Worm (Caenorhabditis elegans) whole organism, L3 larva: ENCODE measurements around the gene lec-12.

Experiments used
- R02D3.7 ChIP-seq: fragments of 150-350 bp; optimal IDR thresholded peaks from 2 replicates; lab custom pipeline; 2014; ENCODE audit warnings: missing biosample characterization, missing genetic modification characterization
- ZK546.5 ChIP-seq: sonication (generic microtip); optimal IDR thresholded peaks from 2 replicates; lab custom pipeline; 2017; ENCODE audit warnings: missing biosample characterization, missing genetic modification characterization
- ceh-16 ChIP-seq: sonication (generic microtip); optimal IDR thresholded peaks from 2 replicates; lab custom pipeline; 2017; ENCODE audit warnings: missing biosample characterization, missing genetic modification characterization
- ceh-28 ChIP-seq: fragments of 150-350 bp; optimal IDR thresholded peaks from 2 replicates; lab custom pipeline; 2014; ENCODE audit warnings: missing biosample characterization, missing genetic modification reagents, missing genetic modification characterization
- ceh-9 ChIP-seq: sonication (generic microtip); optimal IDR thresholded peaks from 2 replicates; lab custom pipeline; 2018; ENCODE audit warnings: missing biosample characterization, missing genetic modification characterization
- daf-12 ChIP-seq: fragments of 150-350 bp; optimal IDR thresholded peaks from 2 replicates; lab custom pipeline; 2014; ENCODE audit warnings: missing biosample characterization, missing genetic modification reagents, missing genetic modification characterization
- egl-5 ChIP-seq: fragments of 150-350 bp; optimal IDR thresholded peaks from 2 replicates; lab custom pipeline; 2017; ENCODE audit warnings: missing biosample characterization, missing genetic modification reagents, missing genetic modification characterization, inconsistent platforms
- elt-1 ChIP-seq: fragments of 150-350 bp; optimal IDR thresholded peaks from 2 replicates; lab custom pipeline; 2014; ENCODE audit warnings: missing biosample characterization, missing genetic modification characterization
- elt-2 ChIP-seq: sonication (generic microtip); optimal IDR thresholded peaks from 2 replicates; lab custom pipeline; 2016; ENCODE audit warnings: missing genetic modification reagents, mild to moderate bottlenecking, missing genetic modification characterization, missing compliant biosample characterization
- elt-3 ChIP-seq, 3 experiments: fragments of 150-350 bp in 1 of 3; sonication (generic microtip) in 2 of 3; optimal IDR thresholded peaks; 2 replicates in 2 of 3; 4 replicates in 1 of 3; lab custom pipeline; 2014 to 2017; ENCODE audit warnings: missing biosample characterization in 3 of 3, missing genetic modification characterization in 3 of 3
- eor-1 ChIP-seq, 2 experiments: fragments of 150-350 bp; optimal IDR thresholded peaks; 2 replicates each; lab custom pipeline; 2014 to 2018; ENCODE audit warnings: missing biosample characterization in 2 of 2, missing genetic modification characterization in 2 of 2
- fkh-10 ChIP-seq: sonication (generic microtip); optimal IDR thresholded peaks from 2 replicates; lab custom pipeline; 2017; ENCODE audit warnings: missing biosample characterization, missing genetic modification reagents, missing genetic modification characterization
- fkh-2 ChIP-seq: fragments of 150-350 bp; optimal IDR thresholded peaks from 2 replicates; lab custom pipeline; 2014; ENCODE audit warnings: missing biosample characterization, missing genetic modification reagents, missing genetic modification characterization
- fos-1 ChIP-seq: fragments of 150-350 bp; optimal IDR thresholded peaks from 2 replicates; lab custom pipeline; 2014; ENCODE audit warnings: missing biosample characterization, missing genetic modification characterization
- hmg-11 ChIP-seq: sonication (generic microtip); optimal IDR thresholded peaks from 2 replicates; lab custom pipeline; 2016; ENCODE audit warnings: missing genetic modification characterization, missing compliant biosample characterization
- lin-15B ChIP-seq: fragments of 150-350 bp; optimal IDR thresholded peaks from 2 replicates; lab custom pipeline; 2014; ENCODE audit warnings: missing biosample characterization, missing genetic modification characterization
- lin-39 ChIP-seq: fragments of 150-350 bp; optimal IDR thresholded peaks from 2 replicates; lab custom pipeline; 2018; ENCODE audit warnings: missing biosample characterization, missing genetic modification reagents, missing genetic modification characterization
- lsy-12 ChIP-seq: sonication (generic microtip); optimal IDR thresholded peaks from 2 replicates; lab custom pipeline; 2016; ENCODE audit warnings: mild to moderate bottlenecking, missing genetic modification characterization, missing compliant biosample characterization
- mdl-1 ChIP-seq: fragments of 150-350 bp; optimal IDR thresholded peaks from 2 replicates; lab custom pipeline; 2014; ENCODE audit warnings: missing biosample characterization, missing genetic modification characterization
- mml-1 ChIP-seq: fragments of 150-350 bp; sonication (generic microtip); optimal IDR thresholded peaks from 3 replicates; lab custom pipeline; 2014; ENCODE audit warnings: missing biosample characterization, missing genetic modification characterization
- nfya-1 ChIP-seq: sonication (generic microtip); optimal IDR thresholded peaks from 2 replicates; lab custom pipeline; 2017; ENCODE audit warnings: missing genetic modification characterization, mild to moderate bottlenecking, missing compliant biosample characterization, antibody characterized with exemption, moderate library complexity; ENCODE audit not compliant: insufficient read depth
- nhr-11 ChIP-seq: fragments of 150-350 bp; optimal IDR thresholded peaks from 2 replicates; lab custom pipeline; 2014; ENCODE audit warnings: missing biosample characterization, missing genetic modification characterization
- nhr-12 ChIP-seq: fragments of 150-350 bp; optimal IDR thresholded peaks from 2 replicates; lab custom pipeline; 2014; ENCODE audit warnings: missing biosample characterization, missing genetic modification characterization
- nhr-23 ChIP-seq: fragments of 150-350 bp; optimal IDR thresholded peaks from 2 replicates; lab custom pipeline; 2014; ENCODE audit warnings: missing biosample characterization, missing genetic modification reagents, missing genetic modification characterization
- nhr-237 ChIP-seq: fragments of 150-350 bp; optimal IDR thresholded peaks from 2 replicates; lab custom pipeline; 2014; ENCODE audit warnings: missing biosample characterization, missing genetic modification characterization
- nhr-28 ChIP-seq: fragments of 150-350 bp; optimal IDR thresholded peaks from 2 replicates; lab custom pipeline; 2014; ENCODE audit warnings: missing biosample characterization, missing genetic modification characterization
- nhr-43 ChIP-seq: sonication (generic microtip); optimal IDR thresholded peaks from 2 replicates; lab custom pipeline; 2016; ENCODE audit warnings: mild to moderate bottlenecking, missing genetic modification characterization, missing compliant biosample characterization; ENCODE audit not compliant: poor library complexity, severe bottlenecking
- nhr-67 ChIP-seq: fragments of 150-350 bp; optimal IDR thresholded peaks from 2 replicates; lab custom pipeline; 2014; ENCODE audit warnings: missing biosample characterization, missing genetic modification characterization
- nhr-77 ChIP-seq: fragments of 150-350 bp; optimal IDR thresholded peaks from 2 replicates; lab custom pipeline; 2014; ENCODE audit warnings: missing biosample characterization, missing genetic modification characterization
- pha-4 ChIP-seq: fragments of 150-350 bp; optimal IDR thresholded peaks from 2 replicates; lab custom pipeline; 2014; ENCODE audit warnings: missing biosample characterization, missing genetic modification reagents, missing genetic modification characterization
- skn-1 ChIP-seq: fragments of 150-350 bp; optimal IDR thresholded peaks from 2 replicates; lab custom pipeline; 2014; ENCODE audit warnings: missing biosample characterization, missing genetic modification characterization
- snpc-4 ChIP-seq: fragments of 150-350 bp; optimal IDR thresholded peaks from 2 replicates; lab custom pipeline; 2014; ENCODE audit warnings: missing biosample characterization, missing genetic modification characterization
- tbx-2 ChIP-seq: sonication (generic microtip); optimal IDR thresholded peaks from 2 replicates; lab custom pipeline; 2016; ENCODE audit warnings: mild to moderate bottlenecking, missing genetic modification characterization, missing compliant biosample characterization
- unc-39 ChIP-seq: sonication (generic microtip); optimal IDR thresholded peaks from 4 replicates; lab custom pipeline; 2017; ENCODE audit warnings: missing biosample characterization, missing genetic modification characterization
- unc-62 ChIP-seq: fragments of 150-350 bp; sonication (generic microtip); optimal IDR thresholded peaks from 4 replicates; lab custom pipeline; 2014; ENCODE audit warnings: missing biosample characterization, missing genetic modification reagents, missing genetic modification characterization
- ztf-4 ChIP-seq: fragments of 150-350 bp; optimal IDR thresholded peaks from 2 replicates; lab custom pipeline; 2014; ENCODE audit warnings: missing biosample characterization, missing genetic modification characterization

Gene lec-12

DNA sequence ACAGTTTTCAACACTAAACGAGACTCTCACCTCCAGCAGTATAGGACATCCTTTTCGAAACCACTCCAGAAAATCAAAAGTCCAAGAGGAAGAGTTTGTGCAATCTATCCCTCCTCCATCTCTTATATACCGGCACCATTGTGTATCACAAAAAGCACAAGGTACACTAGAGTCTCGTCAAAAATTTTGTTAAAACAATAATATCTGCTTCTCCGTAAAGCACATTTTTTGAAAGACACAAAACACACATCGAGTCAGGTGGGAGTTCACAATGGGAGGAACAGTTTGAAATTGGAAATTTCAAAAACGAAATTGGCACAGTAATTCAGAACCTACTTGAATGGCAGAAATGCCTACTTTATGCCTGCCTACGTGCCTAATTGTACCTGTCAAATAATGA, 38.3 kb downstream of the lec-12 start, which contains the start of gene R02C2.7:
R02C2.7 (minus strand) TSS at position 101 of the 400 bp plus-strand sequence.
- TF ChIP-seq nhr-12 (tag; lab: Kevin White, UChicago) (no peak), lin-15B (tag; lab: Kevin White, UChicago) (no peak), elt-3 (tag; optimal IDR thresholded peaks at IDR 0.05; lab: Kevin White, UChicago) (no peak), ztf-4 (tag; lab: Kevin White, UChicago) (no peak), unc-39 (tag; lab: Kevin White, UChicago) (no peak), unc-62 (GFP tag; lab: Kevin White, UChicago) (no peak), lin-39 (tag; lab: Kevin White, UChicago) (no peak), egl-5 (no peak), mdl-1 (tag; lab: Kevin White, UChicago) (no peak), eor-1 (tag; optimal IDR thresholded peaks at IDR 0.05; lab: Kevin White, UChicago) (no peak), R02D3.7 (tag; lab: Kevin White, UChicago) (no peak), snpc-4 (tag; lab: Kevin White, UChicago) (no peak), ceh-16 (tag; lab: Kevin White, UChicago) (no peak), nhr-77 (tag; lab: Kevin White, UChicago) (no peak)

- no peak for TF ChIP-seq ceh-28 (tag; lab: Kevin White, UChicago)
- no peak for TF ChIP-seq fos-1 (tag; lab: Kevin White, UChicago)
- no peak for TF ChIP-seq skn-1 (tag; lab: Kevin White, UChicago)
- no peak for TF ChIP-seq snpc-4 (tag; lab: Kevin White, UChicago)
- TF ChIP-seq mdl-1 (tag; lab: Kevin White, UChicago), result no peak
- no peak for TF ChIP-seq mml-1 (tag; lab: Kevin White, UChicago)
- TF ChIP-seq nhr-237, result no peak
- TF ChIP-seq elt-3 (tag; optimal IDR thresholded peaks at IDR 0.05; lab: Kevin White, UChicago), result no peak
- TF ChIP-seq fkh-10 (GFP tag; lab: Kevin White, UChicago), result no peak
- no peak for TF ChIP-seq elt-2
- TF ChIP-seq lin-15B (tag; lab: Kevin White, UChicago), result no peak
- no peak for TF ChIP-seq nhr-28 (tag; lab: Kevin White, UChicago)
- no peak for TF ChIP-seq ZK546.5
These were observed 41.9 kb downstream of the lec-12 start, which contains the start of gene kin-34 for ce11 chrV:246097-246496. TSS of gene kin-34 (minus strand) at chrV:246197.

- TF ChIP-seq lsy-12 (tag; lab: Kevin White, UChicago) (no peak), eor-1 (tag; optimal IDR thresholded peaks at IDR 0.05; lab: Kevin White, UChicago) (no peak), lin-15B (tag; lab: Kevin White, UChicago) (no peak), unc-62 (GFP tag; lab: Kevin White, UChicago) (no peak), nfya-1 (tag; lab: Kevin White, UChicago) (peak; percentile 81), lin-39 (tag; lab: Kevin White, UChicago) (no peak), ceh-9 (tag; lab: Kevin White, UChicago) (no peak)
- TF ChIP-seq, all 47 proteins: peak for 1
These were observed 43.4 kb downstream of the lec-12 start for ce11 chrV:247576-247975.

DNA sequence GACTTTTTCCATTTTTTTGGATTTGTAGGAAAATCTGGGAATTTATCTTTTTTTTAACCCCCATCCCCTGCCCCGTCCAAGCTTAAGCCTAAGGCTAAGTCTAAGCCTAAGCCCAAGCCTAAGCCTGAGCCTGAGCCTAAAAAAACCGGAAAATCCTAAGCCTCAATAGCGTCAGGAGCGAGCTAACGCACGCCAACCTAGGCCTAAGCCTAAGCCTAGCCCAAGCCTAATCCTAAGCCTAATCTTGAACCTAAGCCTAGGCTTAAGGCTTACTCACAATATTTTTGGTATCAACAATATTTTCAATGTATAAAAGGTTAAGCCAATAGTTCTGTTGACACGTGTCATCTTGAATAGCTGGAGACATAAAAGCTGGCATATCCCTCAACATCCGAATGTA, 44.5 kb downstream of the lec-12 start:
- TF ChIP-seq ceh-16 (tag; lab: Kevin White, UChicago) (no peak), mml-1 (tag; lab: Kevin White, UChicago) (no peak), nhr-23 (tag; lab: Kevin White, UChicago) (no peak), elt-1 (tag; lab: Kevin White, UChicago) (no peak)
- TF ChIP-seq, all 47 proteins: peak for 0

DNA sequence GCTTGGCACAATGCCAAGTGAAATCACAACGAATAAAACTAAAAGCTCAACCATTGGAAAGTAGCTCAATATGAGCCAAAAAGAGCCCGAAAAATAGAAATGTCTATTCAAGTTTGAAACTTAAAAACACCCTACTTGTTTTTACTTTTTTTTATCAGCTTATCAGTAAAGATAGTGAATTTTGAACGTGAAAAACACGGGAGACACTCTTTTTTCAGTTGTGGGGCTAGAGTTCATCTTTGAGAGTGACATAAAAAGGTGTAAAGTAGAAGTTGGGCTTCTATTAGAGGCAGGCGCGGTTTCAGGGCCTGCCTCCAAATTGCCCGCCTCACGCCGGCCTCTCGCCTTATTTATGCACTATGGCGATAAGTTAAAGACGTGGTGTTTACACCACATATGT, 47.5 kb downstream of the lec-12 start, which contains the start of gene oac-39:
oac-39 (minus strand) TSS at position 101 of the 400 bp plus-strand sequence.
- TF ChIP-seq daf-12 (tag; lab: Kevin White, UChicago) (no peak), pha-4 (tag; lab: Kevin White, UChicago) (no peak), elt-2 (no peak), tbx-2 (no peak), lin-39 (tag; lab: Kevin White, UChicago) (no peak), nhr-11 (tag; lab: Kevin White, UChicago) (no peak), fos-1 (tag; lab: Kevin White, UChicago) (no peak), hmg-11 (tag; lab: Kevin White, UChicago) (no peak), lin-15B (tag; lab: Kevin White, UChicago) (no peak), mdl-1 (tag; lab: Kevin White, UChicago) (no peak), ceh-28 (tag; lab: Kevin White, UChicago) (no peak), skn-1 (tag; lab: Kevin White, UChicago) (no peak), nhr-23 (tag; lab: Kevin White, UChicago) (no peak), snpc-4 (tag; lab: Kevin White, UChicago) (no peak), unc-39 (tag; lab: Kevin White, UChicago) (no peak), elt-3 (tag; optimal IDR thresholded peaks at IDR 0.05; lab: Kevin White, UChicago) (no peak), lsy-12 (tag; lab: Kevin White, UChicago) (no peak), nhr-43 (no peak), fkh-2 (tag; lab: Kevin White, UChicago) (no peak), nhr-67 (no peak)
